Worm (Caenorhabditis elegans): ENCODE measurements around the gene glna-2.

ce11 chrII:7983454-7983853 lies 25.0 kb upstream of the glna-2 start:
- TF ChIP-seq unc-62 (GFP tag; optimal IDR thresholded peaks at IDR 0.05) (no peak), ama-1 (optimal IDR thresholded peaks at IDR 0.05) (no peak), ama-1 (GFP tag; optimal IDR thresholded peaks at IDR 0.05) (no peak), ztf-28 (GFP tag; IDR thresholded peaks at IDR 0.05) (no peak), K11D2.4 (GFP tag; IDR thresholded peaks at IDR 0.05) (no peak), atf-7 (tag; optimal IDR thresholded peaks at IDR 0.05) (no peak), ztf-3 (GFP tag; optimal IDR thresholded peaks at IDR 0.05) (no peak), lin-35 (GFP tag; optimal IDR thresholded peaks at IDR 0.05) (no peak), ztf-25 (GFP tag; IDR thresholded peaks at IDR 0.05) (no peak), nhr-90 (tag; optimal IDR thresholded peaks at IDR 0.05) (no peak), Y53F4B.3 (GFP tag; IDR thresholded peaks at IDR 0.05) (no peak), ets-4 (GFP tag; optimal IDR thresholded peaks at IDR 0.05) (no peak)

All from whole organism, young adult.